Fruit fly (Drosophila melanogaster): ENCODE results near the gene Cyt-b5-r.

Gene Cyt-b5-r

dm6 chr2L:16754074-16754473 lies 36.4 kb downstream of the Cyt-b5-r start, which contains the start of gene yellow-b:
Gene yellow-b, plus strand, starts transcription at chr2L:16754336.
- TF ChIP-seq CG17801 (GFP tag; optimal IDR thresholded peaks at IDR 0.05; ENCODE audit: partially characterized antibody) = no peak

dm6 chr2L:16752340-16752739 lies 38.2 kb downstream of the Cyt-b5-r start:
- TF ChIP-seq CG17801 (GFP tag; optimal IDR thresholded peaks at IDR 0.05; ENCODE audit: partially characterized antibody) = no peak

dm6 chr2L:16747145-16747544 lies 43.4 kb downstream of the Cyt-b5-r start:
- no peak for TF ChIP-seq CG17801 (GFP tag; optimal IDR thresholded peaks at IDR 0.05; ENCODE audit: partially characterized antibody)

dm6 chr2L:16743055-16743805 lies 47.3 kb downstream of the Cyt-b5-r start, which contains the start of the genes LSm7 and BuGZ:
Gene LSm7, minus strand, starts transcription at chr2L:16743100.
Gene BuGZ, plus strand, starts transcription at chr2L:16743405.
- no peak for TF ChIP-seq CG17801 (GFP tag; optimal IDR thresholded peaks at IDR 0.05; ENCODE audit: partially characterized antibody)
